Worm (Caenorhabditis elegans): ENCODE measurements around the gene sdpn-1.

ce11 chrX:7952226-7953062 is 45.6 kb downstream of the sdpn-1 start:
- TF ChIP-seq tbx-11 (GFP tag; IDR thresholded peaks at IDR 0.05) (no peak), hnd-1 (tag; optimal IDR thresholded peaks at IDR 0.05) (no peak), aly-1 (tag; optimal IDR thresholded peaks at IDR 0.05) (no peak), ceh-13 (GFP tag; optimal IDR thresholded peaks at IDR 0.05) (no peak), hmbx-1 (tag; optimal IDR thresholded peaks at IDR 0.05) (no peak), hmg-4 (GFP tag; optimal IDR thresholded peaks at IDR 0.05) (no peak), ceh-36 (tag; optimal IDR thresholded peaks at IDR 0.05) (no peak), tra-4 (tag; optimal IDR thresholded peaks at IDR 0.05) (no peak), sea-1 (GFP tag; conservative IDR thresholded peaks at IDR 0.05) (no peak), flt-1 (GFP tag; IDR thresholded peaks at IDR 0.05) (no peak), ama-1 (optimal IDR thresholded peaks at IDR 0.05) (no peak)
